Fruit fly (Drosophila melanogaster) S2 (cell line): ENCODE results near the gene CG42258.

Experiments used
- CG8478 ChIP-seq: fragments of >200 bp; optimal IDR thresholded peaks from 2 replicates; lab custom pipeline; 2018
- CTCF ChIP-seq, 2 experiments: fragments of >200 bp; optimal IDR thresholded peaks; 2 replicates each; lab custom pipeline; 2018

Gene CG42258

DNA sequence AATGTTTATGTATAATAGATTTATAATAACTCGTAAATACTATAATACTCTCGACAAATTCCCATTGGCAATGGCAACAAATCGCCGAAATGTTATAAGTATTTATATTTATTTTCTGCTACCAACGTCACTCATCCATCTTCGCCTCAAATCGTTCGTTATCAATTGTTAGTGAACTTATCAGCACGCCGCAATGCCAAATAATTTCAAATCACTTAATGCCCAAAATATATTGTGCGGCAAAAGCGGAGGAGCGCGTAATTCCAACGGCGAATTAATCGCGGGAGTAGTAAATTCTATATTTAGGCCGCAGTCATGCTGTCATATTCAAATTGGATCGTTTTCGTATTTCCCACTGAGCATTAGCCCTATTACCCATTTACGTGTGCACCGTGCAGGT is 5.8 kb downstream of the CG42258 start:
- TF ChIP-seq CTCF (optimal IDR thresholded peaks at IDR 0.05; lab: Kevin White, UChicago): no peak
- no peak for TF ChIP-seq CG8478

DNA sequence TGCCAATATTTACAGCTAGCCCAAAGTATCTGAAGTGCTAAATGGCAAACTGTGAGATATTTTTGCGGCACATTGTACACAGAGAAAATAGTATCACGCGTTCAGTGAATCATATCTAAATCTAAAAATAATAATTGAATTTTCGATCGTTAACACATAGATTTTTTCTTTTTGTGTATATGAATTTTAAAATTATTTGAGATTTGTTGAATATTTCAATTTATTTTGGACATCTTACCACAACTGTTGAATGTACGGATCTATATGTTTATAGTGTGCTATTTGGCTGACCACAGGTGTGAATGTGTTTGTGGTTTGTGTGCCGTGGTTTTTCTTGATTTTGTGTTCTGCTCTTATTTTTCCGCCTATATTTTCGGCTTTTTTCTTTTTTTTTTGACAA is 6.5 kb downstream of the CG42258 start:
- TF ChIP-seq CG8478 (no peak), CTCF (optimal IDR thresholded peaks at IDR 0.05; lab: Kevin White, UChicago) (no peak)

DNA sequence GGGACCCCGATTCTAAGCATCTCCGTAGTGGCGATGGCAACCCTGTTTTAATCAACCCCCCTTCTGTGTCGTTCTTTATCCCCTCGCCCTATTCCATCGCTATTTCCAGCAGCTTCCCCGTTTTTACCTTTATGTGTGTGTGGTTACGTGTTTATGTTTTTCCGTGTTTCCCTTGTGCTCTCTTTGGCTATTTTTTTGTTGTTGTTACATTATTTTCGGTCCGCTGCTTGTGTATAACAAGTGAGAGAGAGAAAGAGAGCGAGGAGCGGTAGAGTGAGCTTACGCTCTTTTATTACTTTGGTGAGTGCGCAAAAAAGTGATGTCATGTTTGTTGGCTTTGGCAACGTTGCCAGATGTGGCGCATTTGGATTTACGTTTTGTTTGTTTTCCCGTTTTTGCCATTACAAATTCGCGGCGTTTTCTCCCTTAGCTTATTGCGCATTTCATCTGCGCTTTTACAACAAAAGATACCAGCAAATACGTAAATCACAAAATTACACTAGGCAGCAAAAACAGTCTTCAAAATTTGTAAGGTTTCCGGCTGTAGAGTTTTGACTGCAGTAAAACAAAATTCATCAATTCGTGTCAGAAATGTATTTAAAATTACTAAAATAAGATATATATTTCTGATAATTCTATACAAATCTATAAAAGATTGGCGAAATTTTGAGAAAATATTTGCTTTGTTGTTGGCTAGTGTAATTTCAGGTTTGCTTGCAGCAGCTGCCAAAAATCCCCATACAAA is 7.0 kb downstream of the CG42258 start:
- TF ChIP-seq CG8478 (no peak), CTCF (optimal IDR thresholded peaks at IDR 0.05; lab: Kevin White, UChicago) (no peak)

DNA sequence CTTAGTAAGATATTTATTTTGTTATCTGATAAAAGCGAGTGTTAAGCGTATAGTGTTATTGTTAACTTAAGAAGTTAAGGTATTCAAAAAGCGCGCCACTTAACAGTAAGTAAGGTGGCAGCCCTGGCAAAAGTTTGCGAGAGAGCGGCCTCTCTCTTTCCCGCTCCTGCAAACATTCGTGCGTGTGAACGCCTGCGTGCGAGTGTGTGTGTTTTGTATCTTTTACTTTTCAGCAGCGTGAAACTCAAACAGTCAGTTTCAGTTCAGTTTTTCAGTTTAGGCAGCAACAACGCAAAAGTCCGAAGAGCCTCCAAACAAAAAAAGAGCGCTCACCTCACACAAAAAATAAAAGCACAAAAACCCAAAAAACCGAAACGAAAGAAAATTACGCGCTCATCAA is 8.1 kb downstream of the CG42258 start:
- TF ChIP-seq CTCF (optimal IDR thresholded peaks at IDR 0.05; lab: Kevin White, UChicago) (no peak), CG8478 (no peak)

DNA sequence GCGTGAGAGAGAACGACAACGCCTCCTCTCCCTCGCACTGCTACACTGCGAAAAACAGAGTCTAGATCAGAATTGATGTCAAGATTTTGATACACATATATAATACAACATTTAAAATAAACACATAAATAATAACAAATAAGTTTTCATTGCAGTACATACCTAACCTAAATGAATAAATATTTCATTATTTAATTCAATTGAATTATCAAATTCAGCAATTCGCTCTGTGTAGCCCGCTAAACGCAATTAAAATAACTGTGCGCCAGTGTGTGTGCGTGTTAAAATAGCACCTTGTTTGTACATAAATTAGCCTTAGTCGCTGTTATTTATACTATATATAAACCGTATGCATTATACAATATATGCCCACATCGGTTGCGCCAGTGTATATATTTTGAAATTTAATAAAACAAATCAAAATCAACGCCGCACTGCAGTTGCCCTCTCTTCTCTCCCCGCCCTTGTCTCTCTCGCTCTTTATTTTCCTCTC is 9.0 kb downstream of the CG42258 start:
- TF ChIP-seq CTCF (optimal IDR thresholded peaks at IDR 0.05; lab: Kevin White, UChicago) (no peak), CG8478 (no peak)

DNA sequence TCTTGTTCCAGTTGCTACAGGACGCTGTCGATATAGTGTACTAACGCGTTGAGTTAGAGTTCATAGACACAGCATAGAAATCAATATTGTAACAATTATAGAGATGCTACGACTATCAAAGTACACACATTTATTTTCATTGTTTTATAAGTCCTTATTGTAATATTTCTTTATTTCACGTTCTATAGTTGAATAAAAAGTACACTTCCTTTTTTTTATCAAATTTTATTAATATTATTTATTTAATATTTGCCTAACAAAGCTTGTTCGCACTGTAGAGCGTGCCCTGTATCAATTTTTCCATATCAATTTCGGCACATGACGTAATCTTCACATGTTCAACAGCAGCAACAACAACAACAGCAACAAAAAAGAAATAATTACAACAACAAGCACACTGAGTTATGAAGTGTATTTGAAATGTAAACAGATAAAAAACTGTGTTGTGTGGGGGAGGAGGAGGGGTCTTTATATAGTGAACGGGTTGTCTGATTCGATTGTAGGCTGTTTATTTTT is 10.7 kb downstream of the CG42258 start:
- no peak for TF ChIP-seq CG8478
- TF ChIP-seq CTCF (optimal IDR thresholded peaks at IDR 0.05; lab: Kevin White, UChicago): no peak

DNA sequence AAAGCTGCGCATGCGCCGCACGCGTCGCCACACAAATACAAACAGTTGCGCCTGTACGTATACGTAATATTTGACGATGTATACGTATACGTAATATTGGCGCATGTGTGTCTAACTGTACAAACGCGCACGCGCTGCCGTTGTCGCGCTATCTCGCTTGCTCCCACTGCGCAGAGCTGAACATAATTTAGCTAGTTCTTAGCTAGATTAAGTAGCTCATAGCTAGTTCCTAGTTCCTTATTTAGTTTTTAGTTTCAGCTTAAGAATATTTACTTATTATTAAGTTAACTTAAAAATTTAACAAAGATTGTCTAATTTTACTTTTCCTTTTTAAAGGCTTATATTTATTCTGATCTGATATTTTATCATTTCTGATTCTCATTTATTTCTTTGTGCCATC is 17.0 kb downstream of the CG42258 start:
- no peak for TF ChIP-seq CTCF (optimal IDR thresholded peaks at IDR 0.05; lab: Kevin White, UChicago)
- TF ChIP-seq CG8478: no peak

DNA sequence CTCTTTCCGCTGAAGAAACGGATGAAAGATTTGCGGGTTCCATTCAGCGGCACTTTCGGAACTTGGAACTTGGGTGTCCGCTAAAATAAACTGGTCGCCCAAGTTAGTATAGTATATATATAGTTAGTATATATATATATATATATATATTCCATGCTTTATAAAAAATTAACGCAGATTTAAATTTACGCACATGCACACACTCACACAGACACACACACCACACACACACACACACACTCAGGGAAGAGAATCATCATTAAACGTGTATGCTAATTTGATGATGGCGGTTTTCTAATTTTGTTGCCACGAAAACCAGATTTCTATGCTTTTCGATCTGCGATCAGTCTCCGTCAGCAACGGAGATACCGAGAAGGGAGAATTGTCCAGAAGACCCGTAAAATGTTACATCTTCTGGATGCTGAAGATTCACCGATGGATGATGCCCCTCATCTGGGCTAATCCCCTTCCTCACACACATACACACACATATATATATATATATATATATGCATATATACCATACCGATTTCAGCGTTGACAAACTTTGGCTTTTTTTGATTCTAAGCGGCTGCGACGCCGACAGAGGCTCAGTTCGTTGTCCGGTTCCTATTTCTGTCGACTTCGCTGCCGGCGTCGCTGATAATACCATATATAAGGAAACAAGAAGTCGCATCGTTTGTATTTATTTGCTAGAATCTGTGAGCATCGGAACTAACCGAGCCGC is 23.1 kb downstream of the CG42258 start, which contains the start of gene Cpr11A:
Gene Cpr11A, plus strand, starts transcription at position 677 of the 727 bp plus-strand sequence.
- no peak for TF ChIP-seq CG8478
- TF ChIP-seq CTCF (optimal IDR thresholded peaks at IDR 0.05; lab: Kevin White, UChicago): no peak

DNA sequence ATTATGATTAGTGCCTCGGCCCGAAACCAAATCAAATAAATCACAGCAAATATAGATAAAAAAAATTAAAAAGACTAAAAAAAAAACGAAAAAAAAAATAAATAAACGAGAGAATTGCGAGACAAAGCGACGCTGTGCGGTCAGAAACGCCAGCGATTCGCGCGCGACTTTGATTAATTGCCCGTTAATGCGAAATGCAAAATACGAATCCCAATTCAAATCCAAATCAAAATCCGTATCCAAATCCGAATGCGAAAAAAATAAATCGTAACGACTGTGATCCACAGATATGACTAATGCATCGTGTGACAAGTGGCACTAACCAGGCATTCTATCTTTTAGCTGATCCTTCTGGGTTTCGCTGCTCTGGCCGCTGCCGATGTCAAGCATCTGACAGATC is 24.2 kb downstream of the CG42258 start:
- TF ChIP-seq CTCF (optimal IDR thresholded peaks at IDR 0.05; lab: Kevin White, UChicago) (no peak), CG8478 (no peak)

DNA sequence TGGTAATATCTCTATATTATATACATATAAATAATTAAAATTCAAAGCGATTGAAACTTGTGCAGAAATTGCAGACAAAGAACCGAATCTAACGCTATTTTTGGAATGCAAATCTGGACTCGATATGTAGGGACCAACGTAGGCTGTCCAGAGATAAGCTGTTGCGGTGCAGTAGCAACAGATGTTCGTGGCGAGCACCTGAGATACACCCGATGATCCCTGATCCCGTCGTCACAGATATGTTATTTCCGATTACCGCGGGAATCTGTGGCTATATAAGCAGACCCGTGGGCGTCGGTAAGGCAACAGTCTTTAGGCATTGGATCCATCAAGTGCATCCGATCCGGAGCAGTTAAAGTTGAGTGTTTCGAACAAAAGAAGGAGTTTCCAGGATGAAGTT is 26.7 kb downstream of the CG42258 start, which contains the start of gene Lsp1alpha:
Gene Lsp1alpha, plus strand, starts transcription at position 301 of the 400 bp plus-strand sequence.
- TF ChIP-seq CTCF (optimal IDR thresholded peaks at IDR 0.05; lab: Kevin White, UChicago) (no peak), CG8478 (no peak)

DNA sequence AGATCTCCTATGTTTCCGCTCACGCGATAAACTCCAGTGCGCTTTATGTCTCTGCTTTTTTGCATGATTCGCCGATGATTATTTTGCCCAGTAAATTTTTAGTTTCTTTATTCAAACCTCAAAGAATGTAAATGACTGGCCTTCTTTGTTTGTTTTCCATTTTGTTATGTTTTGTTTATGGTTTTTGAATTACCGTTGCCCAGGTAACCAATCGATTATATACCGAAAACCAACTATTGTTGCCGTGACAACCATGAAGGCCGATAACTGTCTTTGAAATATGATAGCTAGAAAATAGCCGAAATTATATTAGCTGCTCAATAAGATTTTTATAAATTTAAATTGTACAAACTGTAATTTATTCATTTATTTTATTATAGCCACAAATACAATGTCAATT is 33.2 kb downstream of the CG42258 start, which contains the start of gene Mks1:
Gene Mks1, minus strand, starts transcription at position 101 of the 400 bp plus-strand sequence.
- TF ChIP-seq CTCF (optimal IDR thresholded peaks at IDR 0.05; lab: Kevin White, UChicago) (no peak), CG8478 (no peak)

DNA sequence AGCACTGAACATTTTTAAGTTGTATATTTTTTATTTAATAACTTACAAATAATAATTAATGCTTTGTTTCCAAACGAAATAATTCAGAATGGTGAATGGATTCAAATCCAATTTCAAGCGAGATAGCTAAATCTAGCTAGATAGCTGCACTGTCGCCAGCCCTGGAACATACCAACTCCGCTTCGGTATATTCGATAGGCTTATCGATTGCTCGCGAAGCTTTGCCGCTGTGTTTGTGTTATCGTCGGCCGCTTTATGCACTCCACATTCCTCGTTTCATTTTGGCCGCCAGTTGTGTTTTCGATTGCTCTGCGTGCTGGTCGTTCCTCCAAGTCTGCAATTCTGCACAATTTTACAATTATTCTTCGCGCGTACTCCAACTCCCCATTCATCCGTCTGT is 33.6 kb downstream of the CG42258 start, which contains the start of gene mdu:
Gene mdu, plus strand, starts transcription at position 259 of the 400 bp plus-strand sequence.
- TF ChIP-seq CTCF (optimal IDR thresholded peaks at IDR 0.05; lab: Kevin White, UChicago) (no peak), CG8478 (no peak)

DNA sequence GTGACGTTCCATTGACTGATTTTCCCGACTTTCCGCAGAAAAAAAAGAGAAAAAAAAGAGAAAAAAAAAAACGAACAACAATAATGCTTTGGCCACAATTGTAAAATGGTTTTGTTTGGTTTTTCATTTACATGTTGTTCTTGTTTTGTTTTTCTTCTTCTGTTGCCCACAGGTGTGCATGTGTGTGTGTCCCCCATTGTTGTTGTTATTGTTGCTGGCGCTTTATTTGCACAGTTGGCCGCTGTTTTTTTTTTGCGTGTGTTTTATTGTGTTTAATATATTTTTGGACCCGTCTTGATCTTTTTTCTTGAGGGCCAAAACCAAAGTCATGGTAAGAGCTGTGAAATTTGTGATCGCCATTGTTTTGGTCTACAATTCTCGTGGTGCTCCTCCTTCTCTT is 34.8 kb downstream of the CG42258 start:
- no peak for TF ChIP-seq CTCF (optimal IDR thresholded peaks at IDR 0.05; lab: Kevin White, UChicago)
- TF ChIP-seq CG8478: no peak

DNA sequence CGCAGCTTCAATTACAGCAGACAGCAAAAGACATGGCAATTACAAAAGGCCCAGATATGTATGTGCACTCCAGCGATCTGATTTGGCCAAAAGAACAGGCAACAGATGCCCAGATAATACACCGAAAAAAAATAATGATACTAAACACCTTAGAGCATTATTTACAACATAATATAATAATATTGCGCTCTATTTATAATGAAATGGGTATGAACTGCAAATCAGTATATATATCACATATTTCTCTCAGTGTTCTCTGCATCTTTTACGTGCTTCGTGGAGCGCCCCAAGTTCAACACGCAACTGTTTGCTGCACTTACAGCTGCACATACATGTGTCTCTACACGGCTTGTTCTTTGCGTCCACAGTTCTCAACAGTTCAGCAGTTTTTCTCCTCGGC is 44.3 kb downstream of the CG42258 start:
- TF ChIP-seq CTCF (optimal IDR thresholded peaks at IDR 0.05; lab: Kevin White, UChicago): no peak
- TF ChIP-seq CG8478: no peak

DNA sequence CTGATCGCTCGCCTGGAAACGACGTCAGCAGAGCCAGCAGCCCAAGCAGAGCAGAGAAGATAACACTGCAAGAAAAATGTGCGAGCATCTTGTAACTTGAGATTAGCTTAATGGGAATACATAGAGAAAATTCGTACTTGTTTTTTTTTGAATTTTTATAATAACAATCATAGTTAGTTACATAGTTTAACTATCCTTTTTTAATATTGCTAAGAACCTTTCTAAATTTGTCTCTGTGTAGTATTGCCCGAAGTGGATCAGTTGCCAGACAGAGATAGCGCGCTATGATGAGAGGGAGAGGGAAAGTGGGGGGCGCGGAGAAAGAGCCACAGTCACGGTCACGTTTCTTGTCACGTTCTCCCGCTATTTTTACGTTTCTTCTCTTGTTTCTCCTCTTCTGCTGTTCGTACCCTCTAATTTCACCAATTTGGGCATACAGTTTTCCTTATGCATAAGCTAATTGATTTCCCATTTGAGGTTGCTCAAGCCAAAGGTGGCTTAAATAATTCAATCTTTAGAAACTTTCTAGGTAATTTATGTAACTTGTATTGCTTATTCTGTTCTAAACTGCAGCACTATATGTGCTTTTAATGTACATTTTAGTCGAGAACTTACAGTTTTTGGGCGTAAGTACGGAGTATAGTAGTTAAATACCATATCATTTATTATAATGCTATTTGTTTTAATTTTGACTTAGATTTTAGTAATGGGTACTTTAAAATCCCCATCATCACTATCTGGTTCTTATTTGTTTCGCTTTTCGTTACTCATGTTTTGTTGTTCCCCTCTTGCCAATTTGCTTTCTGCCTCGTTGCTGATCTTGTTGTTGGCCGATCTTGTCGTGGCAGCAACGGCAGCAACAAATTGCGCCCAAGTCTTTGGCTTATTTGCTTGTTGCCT is 47.7 kb downstream of the CG42258 start:
- TF ChIP-seq CTCF (optimal IDR thresholded peaks at IDR 0.05; lab: Kevin White, UChicago): no peak
- TF ChIP-seq CG8478: no peak
